Worm (Caenorhabditis elegans) whole organism, L1 larva: ENCODE results near the gene B0563.10.
A peak's percentile ranks its signal among the peaks of the same experiment; 100 is the strongest.

Source experiments
- C04F5.9 ChIP-seq: sonication (generic microtip); optimal IDR thresholded peaks from 2 replicates; lab custom pipeline; 2016; ENCODE audit warnings: missing genetic modification characterization, missing compliant biosample characterization
- F16B12.6 ChIP-seq: fragments of 150-350 bp; optimal IDR thresholded peaks from 2 replicates; lab custom pipeline; 2014; ENCODE audit warnings: missing biosample characterization, missing genetic modification characterization
- aha-1 ChIP-seq: fragments of 150-350 bp; optimal IDR thresholded peaks from 2 replicates; lab custom pipeline; 2014; ENCODE audit warnings: missing biosample characterization, missing genetic modification characterization
- alr-1 ChIP-seq: fragments of 200-800 bp; sonication (Bioruptor generic); optimal IDR thresholded peaks from 2 replicates; lab custom pipeline; 2018; ENCODE audit warnings: borderline replicate concordance, mild to moderate bottlenecking, missing genetic modification characterization, missing compliant biosample characterization
- ama-1 ChIP-seq: fragments of 150-350 bp; optimal IDR thresholded peaks from 2 replicates; lab custom pipeline; 2014
- ceh-88 ChIP-seq: fragments of 200-800 bp; sonication (Bioruptor generic); IDR thresholded peaks from 2 replicates; pipeline ENCODE4 v1.3.6; 2022; ENCODE audit warnings: missing genetic modification characterization, missing compliant biosample characterization
- ceh-90 ChIP-seq: sonication (generic microtip); optimal IDR thresholded peaks from 2 replicates; lab custom pipeline; 2016; ENCODE audit warnings: missing genetic modification characterization, missing compliant biosample characterization
- dpl-1 ChIP-seq, 3 experiments: fragments of 150-350 bp in 2 of 3; sonication (generic microtip) in 1 of 3; optimal IDR thresholded peaks; 2 replicates each; lab custom pipeline; 2014 to 2017; ENCODE audit warnings: missing biosample characterization in 3 of 3, missing genetic modification characterization in 3 of 3, missing genetic modification reagents in 3 of 3
- dsc-1 ChIP-seq: sonication (generic microtip); optimal IDR thresholded peaks from 2 replicates; lab custom pipeline; 2016; ENCODE audit warnings: mild to moderate bottlenecking, missing genetic modification characterization, missing compliant biosample characterization
- efl-1 ChIP-seq, 4 experiments: fragments of 150-350 bp; optimal IDR thresholded peaks in 3 of 4; peaks in 1 of 4; 1 replicate in 1 of 4; 2 replicates in 3 of 4; lab custom pipeline; 2014; ENCODE audit warnings: missing biosample characterization in 2 of 4, missing genetic modification characterization in 2 of 4, missing genetic modification reagents in 2 of 4
- egl-13 ChIP-seq: sonication (generic microtip); optimal IDR thresholded peaks from 2 replicates; lab custom pipeline; 2016; ENCODE audit warnings: missing genotype, missing genetic modification reagents, missing genetic modification characterization, missing compliant biosample characterization
- fkh-10 ChIP-seq: sonication (generic microtip); optimal IDR thresholded peaks from 2 replicates; lab custom pipeline; 2017; ENCODE audit warnings: missing biosample characterization, missing genetic modification reagents, missing genetic modification characterization
- fkh-4 ChIP-seq: sonication (generic microtip); optimal IDR thresholded peaks from 2 replicates; lab custom pipeline; 2016; ENCODE audit warnings: missing compliant biosample characterization, missing genetic modification characterization, borderline replicate concordance
- fkh-8 ChIP-seq: sonication (generic microtip); optimal IDR thresholded peaks from 2 replicates; lab custom pipeline; 2016; ENCODE audit warnings: mild to moderate bottlenecking, missing genetic modification characterization, missing compliant biosample characterization
- fos-1 ChIP-seq: fragments of 150-350 bp; optimal IDR thresholded peaks from 2 replicates; lab custom pipeline; 2014; ENCODE audit warnings: missing biosample characterization, missing genetic modification characterization
- hlh-4 ChIP-seq: sonication (generic microtip); optimal IDR thresholded peaks from 2 replicates; lab custom pipeline; 2016; ENCODE audit warnings: mild to moderate bottlenecking, missing genetic modification characterization, missing compliant biosample characterization
- hpl-2 ChIP-seq: fragments of 150-350 bp; optimal IDR thresholded peaks from 2 replicates; lab custom pipeline; 2014; ENCODE audit warnings: missing biosample characterization, missing genetic modification reagents, missing genetic modification characterization
- lin-14 ChIP-seq: fragments of 200-800 bp; sonication (Bioruptor generic); optimal IDR thresholded peaks from 2 replicates; lab custom pipeline; 2018; ENCODE audit warnings: mild to moderate bottlenecking, missing genetic modification characterization, moderate library complexity, missing compliant biosample characterization
- lin-35 ChIP-seq, 2 experiments: fragments of 150-350 bp; optimal IDR thresholded peaks; 2 replicates each; lab custom pipeline; 2014; ENCODE audit warnings: missing biosample characterization in 2 of 2, missing genetic modification characterization in 2 of 2, missing genetic modification reagents in 2 of 2
- lin-39 ChIP-seq: fragments of 150-350 bp; optimal IDR thresholded peaks from 2 replicates; lab custom pipeline; 2014; ENCODE audit warnings: missing biosample characterization, missing genetic modification reagents, missing genetic modification characterization
- mef-2 ChIP-seq: fragments of 150-350 bp; optimal IDR thresholded peaks from 2 replicates; lab custom pipeline; 2014; ENCODE audit warnings: missing biosample characterization, missing genetic modification characterization
- nhr-90 ChIP-seq: sonication (generic microtip); optimal IDR thresholded peaks from 2 replicates; lab custom pipeline; 2016; ENCODE audit warnings: mild to moderate bottlenecking, missing genetic modification characterization, missing compliant biosample characterization; ENCODE audit not compliant: poor library complexity
- pqm-1 ChIP-seq: sonication (generic microtip); optimal IDR thresholded peaks from 3 replicates; lab custom pipeline; 2017; ENCODE audit warnings: missing biosample characterization, missing genetic modification characterization
- rnt-1 ChIP-seq: sonication (generic microtip); optimal IDR thresholded peaks from 2 replicates; lab custom pipeline; 2016; ENCODE audit warnings: mild to moderate bottlenecking, missing genetic modification characterization, moderate library complexity, missing compliant biosample characterization
- snu-23 ChIP-seq: sonication (generic microtip); optimal IDR thresholded peaks from 2 replicates; lab custom pipeline; 2016; ENCODE audit warnings: missing genetic modification characterization, missing compliant biosample characterization
- tbx-2 ChIP-seq: sonication (generic microtip); optimal IDR thresholded peaks from 2 replicates; lab custom pipeline; 2016; ENCODE audit warnings: missing genetic modification characterization, missing compliant biosample characterization
- unc-130 ChIP-seq: fragments of 150-350 bp; optimal IDR thresholded peaks from 2 replicates; lab custom pipeline; 2017; ENCODE audit warnings: missing biosample characterization, missing genetic modification characterization, inconsistent platforms
- unc-30 ChIP-seq: sonication (generic microtip); optimal IDR thresholded peaks from 2 replicates; lab custom pipeline; 2017; ENCODE audit warnings: missing biosample characterization, missing genetic modification characterization
- unc-86 ChIP-seq: sonication (generic microtip); optimal IDR thresholded peaks from 2 replicates; lab custom pipeline; 2016; ENCODE audit warnings: missing genetic modification characterization, missing compliant biosample characterization
- unc-98 ChIP-seq: fragments of 200-800 bp; sonication (Bioruptor generic); IDR thresholded peaks from 2 replicates; pipeline ENCODE4 v1.3.6; 2022; ENCODE audit warnings: missing genetic modification characterization, missing compliant biosample characterization
- vab-15 ChIP-seq: sonication (generic microtip); optimal IDR thresholded peaks from 2 replicates; lab custom pipeline; 2017; ENCODE audit warnings: missing genotype, mild to moderate bottlenecking, missing genetic modification characterization, missing compliant biosample characterization
- zip-4 ChIP-seq: fragments of 200-800 bp; sonication (Bioruptor generic); optimal IDR thresholded peaks from 2 replicates; lab custom pipeline; 2018; ENCODE audit warnings: mild to moderate bottlenecking, missing genetic modification characterization, moderate library complexity, missing compliant biosample characterization
- ztf-11 ChIP-seq, 2 experiments: sonication (generic microtip); optimal IDR thresholded peaks; 2 replicates each; lab custom pipeline; 2016 to 2017; ENCODE audit warnings: missing genetic modification characterization in 2 of 2, missing biosample characterization in 1 of 2, missing compliant biosample characterization in 1 of 2
- ztf-4 ChIP-seq: fragments of 150-350 bp; optimal IDR thresholded peaks from 2 replicates; lab custom pipeline; 2014; ENCODE audit warnings: missing biosample characterization, missing genetic modification characterization

Gene B0563.10

DNA sequence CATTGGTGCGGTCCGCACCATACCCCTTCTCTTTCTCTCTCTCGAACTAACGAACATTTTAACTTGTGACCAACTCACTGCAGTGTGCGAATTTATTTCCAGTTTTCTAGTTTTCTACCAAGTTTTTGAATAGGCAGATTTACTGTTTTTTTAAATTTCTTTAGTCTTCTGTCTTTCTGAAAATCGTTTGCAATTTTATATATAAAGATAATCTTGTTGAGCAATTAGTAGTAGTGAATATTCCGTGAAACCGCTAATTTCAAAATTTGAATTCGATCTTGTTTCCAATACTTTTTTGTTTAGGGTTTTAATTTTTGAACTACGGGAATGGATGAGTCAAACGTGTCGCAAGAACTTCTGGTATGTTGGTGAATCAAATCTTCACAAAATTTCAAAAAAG, 16.8 kb upstream of the B0563.10 start, which contains the start of gene Y81B9A.2:
TSS of gene Y81B9A.2 (plus strand) at position 301 of the 400 bp plus-strand sequence.
- TF ChIP-seq ceh-88 (GFP tag; lab: Robert Waterston, UW) (no peak), tbx-2 (tag; lab: Kevin White, UChicago) (no peak), ztf-11 (tag; optimal IDR thresholded peaks at IDR 0.05; lab: Kevin White, UChicago) (no peak), F16B12.6 (tag; lab: Kevin White, UChicago) (no peak), nhr-90 (tag; lab: Kevin White, UChicago) (no peak), lin-39 (tag; lab: Kevin White, UChicago) (no peak), efl-1 (optimal IDR thresholded peaks at IDR 0.05; lab: Kevin White, UChicago) (no peak), efl-1 (GFP tag; optimal IDR thresholded peaks at IDR 0.05 in 1 of 2; lab: Kevin White, UChicago) (peak in 1 of 2 experiments; percentile 14)

- TF ChIP-seq dpl-1 (GFP tag; optimal IDR thresholded peaks at IDR 0.05; lab: Kevin White, UChicago), result no peak
- no peak for TF ChIP-seq C04F5.9 (tag; lab: Kevin White, UChicago)
- no peak for TF ChIP-seq unc-86 (tag; lab: Kevin White, UChicago)
- no peak for TF ChIP-seq lin-14 (GFP tag; lab: Kevin White, UChicago)
- TF ChIP-seq vab-15 (tag; lab: Kevin White, UChicago), result no peak
- no peak for TF ChIP-seq fos-1 (tag; lab: Kevin White, UChicago)
Measured at ce11 chrX:9182140-9182539, 15.1 kb upstream of the B0563.10 start, which contains the start of gene Y81B9A.3. TSS of gene Y81B9A.3 (plus strand) at chrX:9182440.

DNA sequence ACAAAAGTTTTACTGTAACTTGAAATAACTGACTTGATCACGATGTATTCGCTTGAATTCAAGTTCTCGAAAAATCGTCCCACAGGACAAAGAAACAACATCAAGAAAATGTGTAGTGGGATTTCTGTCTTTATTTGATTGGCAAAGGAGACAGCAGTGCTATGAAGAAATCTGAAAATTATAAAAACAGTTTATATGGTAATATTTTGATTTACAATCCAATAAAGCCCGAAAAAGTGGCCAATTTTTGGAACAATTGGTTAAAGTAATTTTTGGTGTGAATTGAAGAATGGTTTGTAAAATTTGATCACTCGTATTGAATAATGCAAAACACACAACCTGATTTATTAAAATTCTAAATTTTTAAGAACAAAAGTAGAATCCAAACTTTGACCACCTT, 13.8 kb upstream of the B0563.10 start, which contains the start of gene Y81B9A.4:
TSS of gene Y81B9A.4 (minus strand) at position 101 of the 400 bp plus-strand sequence.
- TF ChIP-seq zip-4 (GFP tag; lab: Kevin White, UChicago) (no peak), ztf-11 (tag; optimal IDR thresholded peaks at IDR 0.05; lab: Kevin White, UChicago) (no peak), unc-30 (no peak), snu-23 (GFP tag; lab: Kevin White, UChicago) (no peak), aha-1 (tag; lab: Kevin White, UChicago) (no peak), unc-98 (GFP tag; lab: Robert Waterston, UW) (no peak), mef-2 (no peak), rnt-1 (tag; lab: Kevin White, UChicago) (no peak), nhr-90 (tag; lab: Kevin White, UChicago) (no peak), hpl-2 (GFP tag; lab: Kevin White, UChicago) (no peak), unc-130 (tag; lab: Kevin White, UChicago) (no peak), hlh-4 (tag; lab: Kevin White, UChicago) (no peak), ceh-90 (tag; lab: Kevin White, UChicago) (no peak), efl-1 (optimal IDR thresholded peaks at IDR 0.05; lab: Kevin White, UChicago) (no peak), efl-1 (GFP tag; optimal IDR thresholded peaks at IDR 0.05 in 1 of 2; lab: Kevin White, UChicago) (no peak), egl-13 (tag; lab: Kevin White, UChicago) (no peak), lin-35 (GFP tag; optimal IDR thresholded peaks at IDR 0.05; lab: Kevin White, UChicago) (no peak)

DNA sequence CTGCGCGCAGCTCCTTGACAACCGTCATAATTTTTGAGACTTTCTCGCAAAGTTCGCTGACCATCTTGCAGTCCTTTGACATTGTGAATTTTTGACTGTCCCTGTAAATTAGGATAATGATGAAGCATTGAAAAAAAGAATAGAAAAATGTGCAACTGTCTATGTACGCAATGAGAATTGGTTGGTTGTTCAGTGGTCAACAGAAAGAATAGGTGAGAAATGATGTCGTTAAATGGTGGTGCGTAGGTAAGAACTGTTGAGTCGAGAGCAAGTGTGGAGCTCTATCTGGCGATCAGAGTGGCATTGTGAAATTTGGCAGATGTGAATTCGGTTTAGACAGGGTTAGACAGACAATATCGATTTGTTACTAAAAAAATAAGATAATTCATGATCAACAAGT, 7.4 kb upstream of the B0563.10 start, which contains the start of gene B0563.8:
TSS of gene B0563.8 (minus strand) at position 101 of the 400 bp plus-strand sequence.
- TF ChIP-seq ama-1 (lab: Kevin White, UChicago) (no peak), fkh-8 (tag; lab: Kevin White, UChicago) (no peak), alr-1 (tag; lab: Kevin White, UChicago) (no peak), ztf-4 (tag; lab: Kevin White, UChicago) (no peak), fkh-4 (no peak), efl-1 (optimal IDR thresholded peaks at IDR 0.05; lab: Kevin White, UChicago) (no peak), efl-1 (GFP tag; optimal IDR thresholded peaks at IDR 0.05 in 1 of 2; lab: Kevin White, UChicago) (no peak), unc-86 (tag; lab: Kevin White, UChicago) (no peak), dsc-1 (no peak), pqm-1 (tag; lab: Kevin White, UChicago) (no peak), egl-13 (tag; lab: Kevin White, UChicago) (no peak), fkh-10 (GFP tag; lab: Kevin White, UChicago) (no peak)
